Worm (Caenorhabditis elegans): ENCODE measurements around the gene T19H5.7.

DNA sequence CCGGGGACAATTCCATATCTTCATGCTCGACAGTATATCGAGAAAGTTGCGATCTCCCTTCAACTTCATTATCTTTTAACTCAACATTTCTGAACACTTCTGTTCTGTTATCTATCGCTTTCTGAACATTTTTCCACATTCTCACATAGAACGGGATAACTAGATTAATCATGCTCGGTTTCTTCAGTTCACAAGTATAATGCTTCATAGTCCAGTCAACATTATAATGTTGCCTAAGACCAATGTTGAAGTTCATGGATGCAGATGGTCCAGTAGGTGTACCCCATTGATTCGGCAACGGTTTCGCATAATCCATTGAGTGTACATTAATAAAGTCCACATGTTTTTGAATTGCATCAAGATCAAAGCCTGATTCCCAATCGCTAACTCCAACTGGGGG lies 41.1 kb downstream of the T19H5.7 start:
- TF ChIP-seq madf-10 (tag; optimal IDR thresholded peaks at IDR 0.05) = no peak
- TF ChIP-seq lin-26 (GFP tag; IDR thresholded peaks at IDR 0.05) = no peak
- TF ChIP-seq mel-28 (tag; optimal IDR thresholded peaks at IDR 0.05; ENCODE audit: borderline replicate concordance) = no peak
- TF ChIP-seq repo-1 (tag; optimal IDR thresholded peaks at IDR 0.05) = no peak
- TF ChIP-seq F55B11.4 (tag; optimal IDR thresholded peaks at IDR 0.05; ENCODE audit: borderline replicate concordance, insufficient read depth) = no peak
- no peak for TF ChIP-seq let-607 (tag; optimal IDR thresholded peaks at IDR 0.05)
